Fruit fly (Drosophila melanogaster) whole organism, prepupa: ENCODE measurements around the gene CG7829.

Source experiments
- CG10631 ChIP-seq: fragments of 200-800 bp; sonication (Bioruptor generic); optimal IDR thresholded peaks from 2 replicates; lab custom pipeline; 2016; ENCODE audit warnings: missing biosample characterization, missing genetic modification characterization
- CG10669 ChIP-seq: fragments of 200-800 bp; sonication (Bioruptor generic); optimal IDR thresholded peaks from 3 replicates; lab custom pipeline; 2018; ENCODE audit warnings: missing biosample characterization, mild to moderate bottlenecking, missing genetic modification characterization, moderate library complexity
- CG11294 ChIP-seq: fragments of 200-800 bp; sonication (Bioruptor generic); IDR thresholded peaks from 2 replicates; pipeline ENCODE4 v1.3.6; 2022; ENCODE audit warnings: missing biosample characterization, missing genetic modification characterization
- CG11762 ChIP-seq: fragments of 200-800 bp; sonication (Bioruptor generic); optimal IDR thresholded peaks from 3 replicates; lab custom pipeline; 2016; ENCODE audit warnings: missing biosample characterization, missing genetic modification characterization; ENCODE audit not compliant: insufficient read depth
- CG11902 ChIP-seq: fragments of 200-800 bp; sonication (Bioruptor generic); optimal IDR thresholded peaks from 3 replicates; lab custom pipeline; 2016; ENCODE audit warnings: missing biosample characterization, missing genetic modification characterization
- CG15336 ChIP-seq: fragments of 200-800 bp; sonication (Bioruptor generic); IDR thresholded peaks from 2 replicates; pipeline ENCODE4 v1.3.6; 2022; ENCODE audit warnings: missing biosample characterization, missing genetic modification characterization
- CG1621 ChIP-seq: fragments of 200-800 bp; sonication (Bioruptor generic); optimal IDR thresholded peaks from 3 replicates; lab custom pipeline; 2018; ENCODE audit warnings: missing biosample characterization, mild to moderate bottlenecking, missing genetic modification characterization
- CG3032 ChIP-seq: fragments of 200-800 bp; optimal IDR thresholded peaks from 2 replicates; lab custom pipeline; 2019; ENCODE audit warnings: missing biosample characterization, mild to moderate bottlenecking, missing genetic modification characterization, moderate library complexity
- CG32006 ChIP-seq: fragments of 200-800 bp; sonication (Bioruptor generic); optimal IDR thresholded peaks from 3 replicates; lab custom pipeline; 2017; ENCODE audit warnings: missing biosample characterization, mild to moderate bottlenecking, missing genetic modification characterization
- CG34406 ChIP-seq: fragments of 200-800 bp; sonication (Bioruptor generic); optimal IDR thresholded peaks from 3 replicates; lab custom pipeline; 2016; ENCODE audit warnings: missing biosample characterization, missing genetic modification characterization
- CG4318 ChIP-seq: fragments of 200-800 bp; sonication (Bioruptor generic); optimal IDR thresholded peaks from 3 replicates; lab custom pipeline; 2017; ENCODE audit warnings: missing biosample characterization, mild to moderate bottlenecking, missing genetic modification characterization
- CG6276 ChIP-seq: fragments of 200-800 bp; sonication (Bioruptor generic); optimal IDR thresholded peaks from 2 replicates; lab custom pipeline; 2017; ENCODE audit warnings: missing biosample characterization, mild to moderate bottlenecking, missing genetic modification characterization
- CG6792 ChIP-seq: fragments of 200-800 bp; sonication (Bioruptor generic); optimal IDR thresholded peaks from 3 replicates; lab custom pipeline; 2016; ENCODE audit warnings: missing biosample characterization, missing genetic modification characterization
- CG6808 ChIP-seq: fragments of 200-800 bp; sonication (Bioruptor generic); optimal IDR thresholded peaks from 3 replicates; lab custom pipeline; 2017; ENCODE audit warnings: missing biosample characterization, missing genetic modification characterization, mild to moderate bottlenecking, moderate library complexity, missing genetic modification reagents
- CG6854 ChIP-seq: fragments of 200-800 bp; sonication (Bioruptor generic); optimal IDR thresholded peaks from 2 replicates; lab custom pipeline; 2017; ENCODE audit warnings: missing biosample characterization, mild to moderate bottlenecking, missing genetic modification characterization
- CG7368 ChIP-seq: fragments of 200-800 bp; sonication (Bioruptor generic); optimal IDR thresholded peaks from 3 replicates; lab custom pipeline; 2016; ENCODE audit warnings: missing biosample characterization, missing genetic modification characterization
- CG8119 ChIP-seq: fragments of 200-800 bp; sonication (Bioruptor generic); IDR thresholded peaks from 3 replicates; pipeline ENCODE4 v1.3.6; 2022; ENCODE audit warnings: missing biosample characterization, missing genetic modification characterization
- CG8319 ChIP-seq: fragments of 200-800 bp; sonication (Bioruptor generic); optimal IDR thresholded peaks from 3 replicates; lab custom pipeline; 2016; ENCODE audit warnings: missing biosample characterization, missing genetic modification characterization
- CG8632 ChIP-seq: fragments of 200-800 bp; sonication (Bioruptor generic); optimal IDR thresholded peaks from 3 replicates; lab custom pipeline; 2016; ENCODE audit warnings: missing biosample characterization, missing genetic modification characterization
- Eip78C ChIP-seq: fragments of 200-800 bp; sonication (Bioruptor generic); peaks from one replicate; lab custom pipeline; 2016; ENCODE audit warnings: missing biosample characterization, missing genetic modification characterization
- Eip93F ChIP-seq: fragments of 200-800 bp; sonication (Bioruptor generic); optimal IDR thresholded peaks from 2 replicates; lab custom pipeline; 2016; ENCODE audit warnings: missing biosample characterization, mild to moderate bottlenecking, missing genetic modification characterization
- Ets21C ChIP-seq: fragments of 200-800 bp; sonication (Bioruptor generic); optimal IDR thresholded peaks from 3 replicates; lab custom pipeline; 2016; ENCODE audit warnings: missing biosample characterization, missing genetic modification characterization
- Ets96B ChIP-seq: fragments of 200-800 bp; optimal IDR thresholded peaks from 2 replicates; lab custom pipeline; 2019; ENCODE audit warnings: missing biosample characterization, mild to moderate bottlenecking, missing genetic modification characterization, moderate library complexity
- Gug ChIP-seq: fragments of 200-800 bp; sonication (Bioruptor generic); IDR thresholded peaks from 2 replicates; pipeline ENCODE4 v1.3.6; 2022; ENCODE audit warnings: missing biosample characterization, missing genetic modification characterization
- Hr38 ChIP-seq: sonication (Bioruptor generic); optimal IDR thresholded peaks from 2 replicates; lab custom pipeline; 2016; ENCODE audit warnings: missing biosample characterization, missing genetic modification characterization
- Hr39 ChIP-seq: fragments of 200-800 bp; sonication (Bioruptor generic); optimal IDR thresholded peaks from 2 replicates; lab custom pipeline; 2016; ENCODE audit warnings: missing biosample characterization, missing genetic modification characterization
- Hr4 ChIP-seq: fragments of 200-800 bp; sonication (Bioruptor generic); optimal IDR thresholded peaks from 3 replicates; lab custom pipeline; 2016; ENCODE audit warnings: missing biosample characterization, missing genetic modification characterization
- OdsH ChIP-seq: fragments of 200-800 bp; sonication (Bioruptor generic); optimal IDR thresholded peaks from 3 replicates; lab custom pipeline; 2016; ENCODE audit warnings: missing biosample characterization, missing genetic modification characterization
- Smox ChIP-seq: fragments of 200-800 bp; sonication (Bioruptor generic); optimal IDR thresholded peaks from 3 replicates; lab custom pipeline; 2016; ENCODE audit warnings: missing biosample characterization, missing genetic modification characterization
- Sox102F ChIP-seq: fragments of 200-800 bp; sonication (Bioruptor generic); optimal IDR thresholded peaks from 2 replicates; lab custom pipeline; 2016; ENCODE audit warnings: missing biosample characterization, mild to moderate bottlenecking, missing genetic modification characterization
- Sox14 ChIP-seq: fragments of 200-800 bp; sonication (Bioruptor generic); optimal IDR thresholded peaks from 3 replicates; lab custom pipeline; 2016; ENCODE audit warnings: missing biosample characterization, missing genetic modification characterization
- Sox15 ChIP-seq: fragments of 200-800 bp; sonication (Bioruptor generic); optimal IDR thresholded peaks from 3 replicates; lab custom pipeline; 2016; ENCODE audit warnings: missing biosample characterization, missing genetic modification characterization
- achi ChIP-seq: fragments of 200-800 bp; sonication (Bioruptor generic); optimal IDR thresholded peaks from 3 replicates; lab custom pipeline; 2016; ENCODE audit warnings: missing biosample characterization, missing genetic modification characterization
- acj6 ChIP-seq: fragments of 200-800 bp; sonication (Bioruptor generic); optimal IDR thresholded peaks from 3 replicates; lab custom pipeline; 2016; ENCODE audit warnings: missing biosample characterization, missing genetic modification characterization
- cyc ChIP-seq: fragments of 200-800 bp; sonication (Bioruptor generic); optimal IDR thresholded peaks from 3 replicates; lab custom pipeline; 2016; ENCODE audit warnings: missing biosample characterization, missing genetic modification characterization
- dac ChIP-seq: fragments of 200-800 bp; sonication (Bioruptor generic); optimal IDR thresholded peaks from 2 replicates; lab custom pipeline; 2017; ENCODE audit warnings: missing biosample characterization, mild to moderate bottlenecking, missing genetic modification characterization
- dsx ChIP-seq: fragments of 200-800 bp; optimal IDR thresholded peaks from 3 replicates; lab custom pipeline; 2019; ENCODE audit warnings: missing biosample characterization, mild to moderate bottlenecking, missing genetic modification characterization, moderate library complexity; ENCODE audit not compliant: poor library complexity, severe bottlenecking
- esn ChIP-seq: fragments of 200-800 bp; sonication (Bioruptor generic); optimal IDR thresholded peaks from 2 replicates; lab custom pipeline; 2016; ENCODE audit warnings: missing biosample characterization, mild to moderate bottlenecking, missing genetic modification characterization, moderate library complexity
- fd59A ChIP-seq: fragments of 200-800 bp; sonication (Bioruptor generic); optimal IDR thresholded peaks from 2 replicates; lab custom pipeline; 2017; ENCODE audit warnings: missing biosample characterization, mild to moderate bottlenecking, missing genetic modification characterization, missing genetic modification reagents
- fd85E ChIP-seq: fragments of 200-800 bp; sonication (Bioruptor generic); optimal IDR thresholded peaks from 3 replicates; lab custom pipeline; 2016; ENCODE audit warnings: missing biosample characterization, missing genetic modification characterization
- fkh ChIP-seq: fragments of 200-800 bp; sonication (Bioruptor generic); optimal IDR thresholded peaks from 3 replicates; lab custom pipeline; 2017; ENCODE audit warnings: missing biosample characterization, mild to moderate bottlenecking, missing genetic modification characterization, moderate library complexity
- lz ChIP-seq: fragments of 200-800 bp; sonication (Bioruptor generic); optimal IDR thresholded peaks from 3 replicates; lab custom pipeline; 2016; ENCODE audit warnings: missing biosample characterization, missing genetic modification characterization
- net ChIP-seq: fragments of 200-800 bp; sonication (Bioruptor generic); optimal IDR thresholded peaks from 3 replicates; lab custom pipeline; 2016; ENCODE audit warnings: missing biosample characterization, missing genetic modification characterization
- pdm3 ChIP-seq: fragments of 200-800 bp; sonication (Bioruptor generic); optimal IDR thresholded peaks from 3 replicates; lab custom pipeline; 2016; ENCODE audit warnings: missing biosample characterization, missing genetic modification characterization
- salr ChIP-seq, 2 experiments: fragments of 200-800 bp; sonication (Bioruptor generic); optimal IDR thresholded peaks; 3 replicates each; lab custom pipeline; 2016 to 2018; ENCODE audit warnings: missing biosample characterization in 2 of 2, missing genetic modification characterization in 2 of 2, mild to moderate bottlenecking in 1 of 2
- spab ChIP-seq: fragments of 200-800 bp; sonication (Bioruptor generic); optimal IDR thresholded peaks from 2 replicates; lab custom pipeline; 2017; ENCODE audit warnings: missing biosample characterization, mild to moderate bottlenecking, missing genetic modification characterization, missing genetic modification reagents
- svp ChIP-seq: fragments of 200-800 bp; sonication (Bioruptor generic); peaks from one replicate; lab custom pipeline; 2016; ENCODE audit warnings: missing biosample characterization, missing genetic modification characterization
- topi ChIP-seq: fragments of 200-800 bp; sonication (Bioruptor generic); optimal IDR thresholded peaks from 3 replicates; lab custom pipeline; 2016; ENCODE audit warnings: missing biosample characterization, missing genetic modification characterization

Gene CG7829

dm6 chr3R:29772795-29773331 is 44.7 kb downstream of the CG7829 start (continued):
- TF ChIP-seq Sox102F (no peak), Ets21C (GFP tag; lab: Kevin White, UChicago) (no peak), CG6792 (GFP tag; lab: Kevin White, UChicago) (no peak), svp (GFP tag; lab: Kevin White, UChicago) (peak; percentile 68), CG3032 (tag; lab: Kevin White, UChicago) (peak; percentile 28)

- TF ChIP-seq Eip78C (GFP tag; lab: Kevin White, UChicago): peak; percentile 93
- peak; percentile 20 for TF ChIP-seq fd59A (GFP tag; lab: Kevin White, UChicago)
- TF ChIP-seq CG1621 (tag; lab: Kevin White, UChicago): no peak
- no peak for TF ChIP-seq Sox102F
- peak; percentile 33 for TF ChIP-seq CG10669 (GFP tag; lab: Kevin White, UChicago)
- TF ChIP-seq CG7368 (GFP tag; lab: Kevin White, UChicago): no peak
- TF ChIP-seq CG6276 (GFP tag; lab: Kevin White, UChicago): peak; percentile 23
- TF ChIP-seq Smox: peak; percentile 36
- TF ChIP-seq CG8319 (GFP tag; lab: Kevin White, UChicago): no peak
- peak; percentile 45 for TF ChIP-seq pdm3
- TF ChIP-seq Gug (GFP tag; lab: Robert Waterston, UW): no peak
- peak; percentile 61 for TF ChIP-seq lz (GFP tag; lab: Kevin White, UChicago)
- TF ChIP-seq Hr38: no peak
- TF ChIP-seq Hr4 (GFP tag; lab: Kevin White, UChicago): no peak
- peak; percentile 69 for TF ChIP-seq achi (GFP tag; lab: Kevin White, UChicago)
- no peak for TF ChIP-seq fd85E (GFP tag; lab: Kevin White, UChicago)
- TF ChIP-seq CG4318: peak; percentile 48
- peak; percentile 42 for TF ChIP-seq cyc (GFP tag; lab: Kevin White, UChicago)
- TF ChIP-seq salr (GFP tag; optimal IDR thresholded peaks at IDR 0.05; lab: Kevin White, UChicago): peak in 1 of 2 experiments; percentile 60
- TF ChIP-seq CG8632 (GFP tag; lab: Kevin White, UChicago): no peak
- no peak for TF ChIP-seq CG15336 (GFP tag; lab: Robert Waterston, UW)
- TF ChIP-seq topi: peak; percentile 52
- peak; percentile 30 for TF ChIP-seq CG34406 (GFP tag; lab: Kevin White, UChicago)
- peak; percentile 27 for TF ChIP-seq OdsH (GFP tag; lab: Kevin White, UChicago)
- TF ChIP-seq Eip93F (GFP tag; lab: Kevin White, UChicago): no peak
- no peak for TF ChIP-seq dac (GFP tag; lab: Kevin White, UChicago)
- no peak for TF ChIP-seq CG11294
- TF ChIP-seq CG6792 (GFP tag; lab: Kevin White, UChicago): peak; percentile 30
- TF ChIP-seq net (GFP tag; lab: Kevin White, UChicago): no peak
- peak; percentile 16 for TF ChIP-seq Ets96B (tag; lab: Kevin White, UChicago)
- peak; percentile 71 for TF ChIP-seq svp (GFP tag; lab: Kevin White, UChicago)
- TF ChIP-seq fkh (GFP tag; lab: Kevin White, UChicago): no peak
- TF ChIP-seq Ets21C (GFP tag; lab: Kevin White, UChicago): peak; percentile 10
- TF ChIP-seq CG8119 (GFP tag; lab: Robert Waterston, UW): no peak
- peak; percentile 66 for TF ChIP-seq esn
- no peak for TF ChIP-seq CG6854 (GFP tag; lab: Kevin White, UChicago)
- TF ChIP-seq Sox14 (GFP tag; lab: Kevin White, UChicago): no peak
- TF ChIP-seq Sox15 (GFP tag; lab: Kevin White, UChicago): no peak
- peak; percentile 12 for TF ChIP-seq Hr39 (GFP tag; lab: Kevin White, UChicago)
- peak; percentile 65 for TF ChIP-seq CG10631 (GFP tag; lab: Kevin White, UChicago)
- peak; percentile 28 for TF ChIP-seq CG11902
- TF ChIP-seq CG6808 (GFP tag; lab: Kevin White, UChicago): peak; percentile 63
- peak; percentile 51 for TF ChIP-seq spab (GFP tag; lab: Kevin White, UChicago)
- no peak for TF ChIP-seq dsx (GFP tag; lab: Kevin White, UChicago)
- TF ChIP-seq CG11762 (GFP tag; lab: Kevin White, UChicago): no peak
- TF ChIP-seq CG32006: peak; percentile 61
- TF ChIP-seq acj6 (GFP tag; lab: Kevin White, UChicago): no peak
Observed at dm6 chr3R:29772090-29772794, 45.3 kb downstream of the CG7829 start.
